Fruit fly (Drosophila melanogaster) S2 (cell line): ENCODE results near the gene Sap-r.

Source experiments
- CG8478 ChIP-seq: fragments of >200 bp; optimal IDR thresholded peaks from 2 replicates; lab custom pipeline; 2018
- CTCF ChIP-seq, 2 experiments: fragments of >200 bp; optimal IDR thresholded peaks; 2 replicates each; lab custom pipeline; 2018

Gene Sap-r

dm6 chr3R:30909032-30909431 lies 20.2 kb upstream of the Sap-r start:
- TF ChIP-seq CTCF (optimal IDR thresholded peaks at IDR 0.05; lab: Kevin White, UChicago): no peak
- TF ChIP-seq CG8478 (lab: Kevin White, UChicago): no peak

dm6 chr3R:30903994-30904393 lies 15.1 kb upstream of the Sap-r start:
- TF ChIP-seq CG8478 (lab: Kevin White, UChicago): no peak
- no peak for TF ChIP-seq CTCF (optimal IDR thresholded peaks at IDR 0.05; lab: Kevin White, UChicago)

dm6 chr3R:30902061-30902460 lies 13.2 kb upstream of the Sap-r start, which contains the start of gene CG33483:
TSS of gene CG33483 (minus strand) at chr3R:30902161.
- TF ChIP-seq CG8478 (lab: Kevin White, UChicago) (no peak), CTCF (optimal IDR thresholded peaks at IDR 0.05; lab: Kevin White, UChicago) (no peak)

dm6 chr3R:30893738-30894137 lies 4.9 kb upstream of the Sap-r start, which contains the start of gene Cyp4c3:
TSS of gene Cyp4c3 (plus strand) at chr3R:30894038.
- no peak for TF ChIP-seq CG8478 (lab: Kevin White, UChicago)
- TF ChIP-seq CTCF (optimal IDR thresholded peaks at IDR 0.05; lab: Kevin White, UChicago): no peak

- TF ChIP-seq CTCF (optimal IDR thresholded peaks at IDR 0.05; lab: Kevin White, UChicago) (no peak), CG8478 (lab: Kevin White, UChicago) (no peak)
Measured at dm6 chr3R:30890045-30890444, 1.2 kb upstream of the Sap-r start.

dm6 chr3R:30887711-30888549 lies 932 bp downstream of the Sap-r start:
- TF ChIP-seq CTCF (optimal IDR thresholded peaks at IDR 0.05; lab: Kevin White, UChicago) (no peak), CG8478 (lab: Kevin White, UChicago) (no peak)

- no peak for TF ChIP-seq CG8478 (lab: Kevin White, UChicago)
- TF ChIP-seq CTCF (optimal IDR thresholded peaks at IDR 0.05; lab: Kevin White, UChicago): no peak
Measured at dm6 chr3R:30887302-30887701, 1.6 kb downstream of the Sap-r start.

- TF ChIP-seq CTCF (optimal IDR thresholded peaks at IDR 0.05; lab: Kevin White, UChicago) (no peak), CG8478 (lab: Kevin White, UChicago) (no peak)
Measured at dm6 chr3R:30886850-30887249, 2.0 kb downstream of the Sap-r start.

dm6 chr3R:30883403-30883802 lies 5.5 kb downstream of the Sap-r start, which contains the start of gene CG15547:
TSS of gene CG15547 (minus strand) at chr3R:30883503.
- no peak for TF ChIP-seq CG8478 (lab: Kevin White, UChicago)
- no peak for TF ChIP-seq CTCF (optimal IDR thresholded peaks at IDR 0.05; lab: Kevin White, UChicago)

dm6 chr3R:30880894-30881293 lies 8.0 kb downstream of the Sap-r start, which contains the start of gene CG12071:
TSS of gene CG12071 (minus strand) at chr3R:30881027.
- TF ChIP-seq CTCF (optimal IDR thresholded peaks at IDR 0.05; lab: Kevin White, UChicago) (no peak), CG8478 (lab: Kevin White, UChicago) (no peak)

dm6 chr3R:30880024-30880423 lies 8.8 kb downstream of the Sap-r start:
- TF ChIP-seq CTCF (optimal IDR thresholded peaks at IDR 0.05; lab: Kevin White, UChicago) (no peak), CG8478 (lab: Kevin White, UChicago) (no peak)

dm6 chr3R:30878105-30878504 lies 10.8 kb downstream of the Sap-r start:
- no peak for TF ChIP-seq CG8478 (lab: Kevin White, UChicago)
- no peak for TF ChIP-seq CTCF (optimal IDR thresholded peaks at IDR 0.05; lab: Kevin White, UChicago)

- TF ChIP-seq CG8478 (lab: Kevin White, UChicago): no peak
- no peak for TF ChIP-seq CTCF (optimal IDR thresholded peaks at IDR 0.05; lab: Kevin White, UChicago)
Measured at dm6 chr3R:30876136-30876683, 12.7 kb downstream of the Sap-r start, which contains the start of gene CG15546. TSS of gene CG15546 (minus strand) at chr3R:30876186.

- no peak for TF ChIP-seq CTCF (optimal IDR thresholded peaks at IDR 0.05; lab: Kevin White, UChicago)
- no peak for TF ChIP-seq CG8478 (lab: Kevin White, UChicago)
Measured at dm6 chr3R:30874679-30875078, 14.2 kb downstream of the Sap-r start.
